Worm (Caenorhabditis elegans): Measurements from ENCODE around the gene ceh-83.

The ceh-83 gene

ce11 chrII:1741248-1741647 is 4.9 kb upstream of the ceh-83 start, which contains the start of gene K07G6.1:
K07G6.1 (plus strand) TSS chrII:1741548.
- no peak for TF ChIP-seq unc-62 (GFP tag; optimal IDR thresholded peaks at IDR 0.05)

DNA sequence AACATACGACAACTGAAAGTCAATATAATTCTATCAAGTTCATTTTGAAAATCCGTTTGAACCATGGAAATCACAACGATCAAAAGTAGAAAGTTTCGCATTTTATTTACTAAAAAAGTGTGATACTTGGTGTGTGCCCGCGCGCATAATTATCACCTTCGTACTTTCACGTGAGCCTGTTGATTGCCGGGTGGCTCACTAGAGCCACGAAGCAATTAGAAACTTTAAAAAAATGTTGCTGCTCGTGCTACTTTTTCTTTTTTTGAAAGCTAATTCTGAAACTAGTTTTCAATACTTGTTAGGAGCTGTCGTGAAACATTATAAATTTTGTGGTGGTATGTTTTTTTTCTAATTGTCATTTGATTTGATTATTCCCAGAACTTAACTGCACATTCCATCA is 2.5 kb upstream of the ceh-83 start, which contains the start of the genes irld-9 and irld-33:
Gene irld-9 (minus strand): TSS at position 101 of the 400 bp plus-strand sequence.
Gene irld-33 (plus strand): TSS at position 209 of the 400 bp plus-strand sequence.
- no peak for TF ChIP-seq unc-62 (GFP tag; optimal IDR thresholded peaks at IDR 0.05)

DNA sequence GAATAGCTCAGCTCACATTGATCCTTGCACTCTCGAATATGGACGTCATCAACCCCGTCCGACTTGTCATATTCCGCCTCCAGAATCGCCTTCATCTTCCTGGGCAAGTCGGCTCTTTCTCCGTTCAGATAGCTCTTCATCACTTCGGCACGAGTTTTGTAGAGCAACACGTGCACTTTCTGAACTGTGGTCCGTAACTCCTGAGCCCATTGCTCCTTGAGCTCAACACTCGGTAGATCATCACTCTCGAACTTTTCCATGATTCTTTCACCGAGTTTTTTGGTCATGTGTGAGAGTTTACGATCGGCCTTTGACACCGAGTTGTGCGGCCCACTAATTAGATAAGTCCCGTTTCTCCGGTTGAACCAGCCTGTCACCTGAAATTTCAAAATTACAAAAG is 1.2 kb downstream of the ceh-83 start:
- no peak for TF ChIP-seq unc-62 (GFP tag; optimal IDR thresholded peaks at IDR 0.05)

DNA sequence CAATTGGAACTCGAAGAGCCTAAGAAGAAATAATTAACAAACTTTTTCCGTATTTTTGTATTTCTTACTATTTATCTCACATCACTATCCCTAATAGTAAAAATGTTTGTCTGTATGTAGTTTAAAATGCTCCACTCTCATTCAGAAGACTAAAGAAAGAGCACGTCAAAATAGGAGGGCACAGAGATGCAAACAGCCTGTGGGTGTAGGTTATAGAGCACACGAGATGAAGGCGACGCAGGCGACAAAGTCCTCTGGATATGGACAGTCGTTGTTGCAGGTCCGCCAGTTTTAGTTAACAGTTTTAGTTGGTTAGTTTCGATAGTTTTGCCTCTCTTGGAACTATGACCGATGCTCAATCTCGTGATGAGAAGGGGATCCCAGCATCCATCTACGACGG is 4.4 kb downstream of the ceh-83 start, which contains the start of gene ceh-82:
Gene ceh-82 (plus strand): TSS at position 301 of the 400 bp plus-strand sequence.
- TF ChIP-seq unc-62 (GFP tag; optimal IDR thresholded peaks at IDR 0.05) = no peak

DNA sequence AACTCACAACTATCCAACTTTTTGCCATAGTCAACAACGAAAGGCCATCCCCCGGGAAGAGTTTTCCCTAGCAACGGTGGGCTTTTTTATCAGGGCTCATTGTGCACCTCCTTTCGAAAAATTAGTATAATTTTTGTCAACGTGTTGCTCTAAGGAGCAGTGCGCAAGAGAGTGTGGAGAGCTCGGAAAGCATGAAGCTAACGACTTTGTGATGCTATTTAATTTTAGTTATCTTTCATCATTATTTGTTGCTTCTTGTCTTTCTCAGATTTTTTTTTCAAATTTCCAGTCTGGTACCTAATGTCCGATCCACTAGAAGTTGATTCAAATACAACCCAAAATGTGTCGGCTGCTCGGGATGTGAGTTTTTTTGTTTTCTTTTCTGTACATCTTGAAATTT is 6.2 kb downstream of the ceh-83 start, which contains the start of gene ceh-81:
Gene ceh-81 (plus strand): TSS at position 301 of the 400 bp plus-strand sequence.
- TF ChIP-seq unc-62 (GFP tag; optimal IDR thresholded peaks at IDR 0.05) = no peak

- no peak for TF ChIP-seq unc-62 (GFP tag; optimal IDR thresholded peaks at IDR 0.05)
Measured at ce11 chrII:1728253-1728652, 8.1 kb downstream of the ceh-83 start, which contains the start of gene btb-9. btb-9 (plus strand) TSS chrII:1728506.

ce11 chrII:1725735-1726134 is 10.6 kb downstream of the ceh-83 start, which contains the start of gene F45C12.17:
F45C12.17 (plus strand) TSS chrII:1726111.
- TF ChIP-seq unc-62 (GFP tag; optimal IDR thresholded peaks at IDR 0.05) = no peak

ce11 chrII:1724314-1724713 is 12.0 kb downstream of the ceh-83 start, which contains the start of gene fbxb-11:
fbxb-11 (plus strand) TSS chrII:1724614.
- TF ChIP-seq unc-62 (GFP tag; optimal IDR thresholded peaks at IDR 0.05) = no peak

ce11 chrII:1722394-1722793 is 13.9 kb downstream of the ceh-83 start, which contains the start of the genes fbxb-5 and btb-8:
fbxb-5 (minus strand) TSS chrII:1722494.
btb-8 (plus strand) TSS chrII:1722770.
- no peak for TF ChIP-seq unc-62 (GFP tag; optimal IDR thresholded peaks at IDR 0.05)

DNA sequence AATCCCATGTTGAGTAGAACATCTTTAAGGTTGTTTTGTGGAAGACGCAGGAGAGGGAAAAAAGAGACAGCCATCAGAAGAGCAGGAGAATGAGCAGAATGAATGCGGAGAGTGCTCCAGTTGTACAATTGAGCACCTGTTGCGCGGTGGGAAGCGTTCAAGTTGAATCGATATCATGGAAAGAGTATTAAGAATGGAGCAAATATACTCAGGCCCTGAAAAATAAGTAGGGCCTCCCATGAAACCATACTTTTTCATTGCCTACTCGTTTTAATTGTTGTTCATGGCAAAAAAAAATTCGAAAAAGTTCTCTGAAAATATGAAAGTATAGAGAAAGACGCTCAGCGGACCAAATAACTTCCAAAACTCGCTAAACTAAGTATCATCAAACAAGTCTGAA is 17.2 kb downstream of the ceh-83 start, which contains the start of gene fbxb-48:
Gene fbxb-48 (minus strand): TSS at position 101 of the 400 bp plus-strand sequence.
- TF ChIP-seq unc-62 (GFP tag; optimal IDR thresholded peaks at IDR 0.05) = no peak

ce11 chrII:1714772-1715353 is 21.5 kb downstream of the ceh-83 start, which contains the start of gene btb-6:
btb-6 (plus strand) TSS chrII:1715303.
- TF ChIP-seq unc-62 (GFP tag; optimal IDR thresholded peaks at IDR 0.05) = no peak

ce11 chrII:1712938-1713337 is 23.4 kb downstream of the ceh-83 start, which contains the start of gene btb-7:
btb-7 (plus strand) TSS chrII:1713238.
- TF ChIP-seq unc-62 (GFP tag; optimal IDR thresholded peaks at IDR 0.05) = no peak

DNA sequence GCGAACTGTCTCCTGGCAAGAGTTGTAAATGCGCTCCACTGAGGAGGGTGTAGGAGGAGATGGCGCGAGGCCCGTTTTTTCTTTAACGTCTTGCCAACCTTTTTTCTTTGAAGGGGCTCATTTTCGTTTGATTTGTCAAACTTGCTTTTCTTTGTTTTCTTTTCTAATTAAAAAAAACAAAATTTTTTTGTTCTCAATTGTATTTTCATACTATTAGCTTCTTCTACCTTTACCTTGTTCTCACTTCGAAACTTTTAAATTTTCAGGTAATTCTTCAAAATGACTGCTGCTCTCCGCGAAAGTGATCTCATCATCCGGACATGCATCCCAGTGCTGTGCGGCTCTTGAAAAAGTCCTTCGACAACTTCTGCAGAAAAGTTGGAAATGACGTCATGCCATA is 26.4 kb downstream of the ceh-83 start, which contains the start of gene fbxa-184:
Gene fbxa-184 (plus strand): TSS at position 301 of the 400 bp plus-strand sequence.
- no peak for TF ChIP-seq unc-62 (GFP tag; optimal IDR thresholded peaks at IDR 0.05)

- no peak for TF ChIP-seq unc-62 (GFP tag; optimal IDR thresholded peaks at IDR 0.05)
Measured at ce11 chrII:1706385-1706784, 29.9 kb downstream of the ceh-83 start, which contains the start of gene sdz-18. sdz-18 (minus strand) TSS chrII:1706485.

DNA sequence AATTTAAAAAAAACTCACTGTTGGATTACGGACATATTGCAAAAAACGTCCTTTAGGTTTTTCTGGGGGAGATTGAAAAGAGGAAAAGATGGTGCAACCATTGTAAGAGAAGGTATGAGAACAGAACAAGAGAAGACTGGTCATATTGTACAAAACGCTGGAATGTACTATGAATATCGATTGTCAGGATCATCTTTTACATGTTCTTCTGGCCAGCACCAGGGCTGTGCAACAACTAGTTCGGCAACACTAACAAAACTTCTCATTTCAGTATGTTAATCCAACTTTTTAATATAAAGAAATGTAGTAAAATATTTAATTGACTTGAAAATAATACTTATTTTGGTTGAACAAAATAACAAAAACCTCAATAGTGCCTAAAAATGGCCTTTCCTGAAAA is 33.0 kb downstream of the ceh-83 start, which contains the start of gene fbxb-47:
Gene fbxb-47 (minus strand): TSS at position 101 of the 400 bp plus-strand sequence.
- TF ChIP-seq unc-62 (GFP tag; optimal IDR thresholded peaks at IDR 0.05) = no peak

ce11 chrII:1695861-1696260 is 40.5 kb downstream of the ceh-83 start, which contains the start of gene F58E1.13:
F58E1.13 (minus strand) TSS chrII:1695872.
- TF ChIP-seq unc-62 (GFP tag; optimal IDR thresholded peaks at IDR 0.05) = no peak

ce11 chrII:1694530-1694929 is 41.8 kb downstream of the ceh-83 start, which contains the start of gene fbxc-26:
fbxc-26 (minus strand) TSS chrII:1694630.
- TF ChIP-seq unc-62 (GFP tag; optimal IDR thresholded peaks at IDR 0.05) = no peak

Measured in whole organism, dauer.